Worm (Caenorhabditis elegans): ENCODE measurements around the gene malt-1.

malt-1 gene

DNA sequence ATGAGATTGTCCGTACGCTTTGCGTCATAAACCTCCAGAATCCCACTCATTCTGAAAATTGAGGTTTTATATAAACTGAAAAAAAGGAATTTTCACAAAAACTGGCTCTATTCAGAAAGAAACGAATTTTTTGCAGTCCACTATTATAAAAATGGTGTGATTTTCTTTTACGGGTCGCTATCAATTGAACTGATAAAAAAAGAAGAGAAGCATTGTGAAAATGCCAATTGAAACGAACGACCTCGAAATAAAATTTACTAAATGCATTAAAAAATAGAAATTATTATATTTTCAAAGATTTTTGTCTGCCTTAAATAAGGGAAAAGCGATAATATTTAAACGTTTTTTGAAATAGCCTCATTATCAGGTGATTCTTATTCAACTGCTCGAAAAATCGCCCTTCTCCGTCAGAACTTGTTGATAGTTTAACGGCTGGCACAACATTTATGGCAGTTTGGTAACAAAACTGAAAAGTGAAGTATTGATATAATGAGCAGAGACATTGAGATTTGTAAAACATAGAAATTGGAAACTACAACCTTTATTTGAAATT is 21.2 kb upstream of the malt-1 start, which contains the start of gene art-1:
art-1 (minus strand) TSS at position 51 of the 553 bp plus-strand sequence.
- TF ChIP-seq lin-13 (GFP tag; optimal IDR thresholded peaks at IDR 0.05), result peak; percentile 7
- no peak for TF ChIP-seq ztf-11 (tag; optimal IDR thresholded peaks at IDR 0.05)

ce11 chrII:6970515-6970914 is 19.4 kb upstream of the malt-1 start, which contains the start of gene C15F1.5:
C15F1.5 (minus strand) TSS chrII:6970615.
- no peak for TF ChIP-seq snpc-4 (tag; optimal IDR thresholded peaks at IDR 0.05)
- no peak for TF ChIP-seq nhr-10 (tag; optimal IDR thresholded peaks at IDR 0.05)
- no peak for TF ChIP-seq lsy-2 (tag; optimal IDR thresholded peaks at IDR 0.05)
- no peak for TF ChIP-seq lin-13 (GFP tag; optimal IDR thresholded peaks at IDR 0.05)
- no peak for TF ChIP-seq nhr-25 (tag; optimal IDR thresholded peaks at IDR 0.05)
- no peak for TF ChIP-seq nhr-77 (tag; optimal IDR thresholded peaks at IDR 0.05)
- TF ChIP-seq lin-11 (tag; optimal IDR thresholded peaks at IDR 0.05), result no peak
- no peak for TF ChIP-seq ZK546.5 (tag; optimal IDR thresholded peaks at IDR 0.05)
- no peak for TF ChIP-seq gmeb-1 (tag; optimal IDR thresholded peaks at IDR 0.05)
- TF ChIP-seq dmd-4 (tag; optimal IDR thresholded peaks at IDR 0.05), result no peak
- no peak for TF ChIP-seq ama-1 (optimal IDR thresholded peaks at IDR 0.05)

DNA sequence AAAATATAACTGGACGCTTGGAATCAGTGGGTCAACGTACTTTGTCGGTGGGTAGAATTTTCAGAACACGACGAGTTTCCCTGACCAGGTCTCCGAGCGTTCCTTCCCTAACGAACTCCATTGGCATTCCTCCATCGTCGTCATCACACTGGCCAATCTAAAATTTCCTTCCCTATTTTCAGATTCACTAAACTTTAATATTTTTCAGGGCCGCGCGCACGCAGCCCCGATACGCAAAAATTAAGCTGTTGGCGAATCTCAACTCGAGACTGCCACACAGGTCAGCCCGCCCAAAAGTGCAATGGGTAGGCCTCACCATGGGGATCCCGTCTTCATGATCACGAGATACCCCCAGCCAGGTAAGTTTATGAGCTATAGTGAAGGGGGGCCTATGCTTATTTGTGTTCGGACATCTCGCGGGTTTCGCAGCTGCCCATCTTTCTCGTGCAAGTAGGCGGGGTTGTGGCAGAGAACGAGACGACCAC is 17.1 kb upstream of the malt-1 start:
- TF ChIP-seq sem-4 (tag; optimal IDR thresholded peaks at IDR 0.05) (peak; percentile 59), mdl-1 (tag; optimal IDR thresholded peaks at IDR 0.05) (peak; percentile 66 to 76), nhr-25 (tag; optimal IDR thresholded peaks at IDR 0.05) (peak; percentile 41), egl-27 (tag; optimal IDR thresholded peaks at IDR 0.05) (peak; percentile 61), nhr-6 (tag; optimal IDR thresholded peaks at IDR 0.05) (peak; percentile 2), alr-1 (tag; optimal IDR thresholded peaks at IDR 0.05) (no peak), nhr-11 (tag; optimal IDR thresholded peaks at IDR 0.05) (no peak), ceh-82 (tag; optimal IDR thresholded peaks at IDR 0.05) (peak; percentile 14), crh-2 (tag; optimal IDR thresholded peaks at IDR 0.05) (peak; percentile 52), blmp-1 (tag; optimal IDR thresholded peaks at IDR 0.05; ENCODE audit: insufficient read depth) (no peak), ztf-4 (tag; optimal IDR thresholded peaks at IDR 0.05) (peak; percentile 41), unc-55 (GFP tag; optimal IDR thresholded peaks at IDR 0.05) (peak; percentile 24), zag-1 (tag; optimal IDR thresholded peaks at IDR 0.05) (peak; percentile 66), snpc-4 (tag; optimal IDR thresholded peaks at IDR 0.05) (peak; percentile 98), C34F6.9 (tag; optimal IDR thresholded peaks at IDR 0.05) (peak; percentile 67), nhr-129 (tag; optimal IDR thresholded peaks at IDR 0.05) (peak; percentile 70), Y55F3AM.14 (GFP tag; optimal IDR thresholded peaks at IDR 0.05) (peak; percentile 59), dmd-4 (tag; optimal IDR thresholded peaks at IDR 0.05) (no peak), lin-13 (GFP tag; optimal IDR thresholded peaks at IDR 0.05) (peak; percentile 60), gmeb-1 (tag; optimal IDR thresholded peaks at IDR 0.05) (peak; percentile 62), aly-2 (tag; optimal IDR thresholded peaks at IDR 0.05) (no peak), nhr-21 (tag; optimal IDR thresholded peaks at IDR 0.05) (peak; percentile 77), lsy-2 (tag; optimal IDR thresholded peaks at IDR 0.05) (peak; percentile 50 to 76), mab-5 (tag; optimal IDR thresholded peaks at IDR 0.05) (peak; percentile 41), fos-1 (tag; optimal IDR thresholded peaks at IDR 0.05) (peak; percentile 40), nhr-77 (tag; optimal IDR thresholded peaks at IDR 0.05) (peak; percentile 44), ztf-1 (GFP tag; conservative IDR thresholded peaks at IDR 0.05) (no peak), lin-39 (tag; optimal IDR thresholded peaks at IDR 0.05) (no peak), ZK546.5 (tag; optimal IDR thresholded peaks at IDR 0.05) (peak; percentile 8), elt-3 (tag; optimal IDR thresholded peaks at IDR 0.05) (no peak), elt-1 (tag; optimal IDR thresholded peaks at IDR 0.05) (no peak), lin-11 (tag; optimal IDR thresholded peaks at IDR 0.05) (no peak), ama-1 (optimal IDR thresholded peaks at IDR 0.05) (peak; percentile 95), F13H6.1 (tag; optimal IDR thresholded peaks at IDR 0.05) (peak; percentile 70), sma-9 (GFP tag; optimal IDR thresholded peaks at IDR 0.05) (peak; percentile 86), sma-9 (tag; optimal IDR thresholded peaks at IDR 0.05) (no peak), sma-3 (GFP tag; optimal IDR thresholded peaks at IDR 0.05) (peak; percentile 86), mbf-1 (tag; optimal IDR thresholded peaks at IDR 0.05) (no peak), ceh-16 (tag; optimal IDR thresholded peaks at IDR 0.05) (peak; percentile 38), R02D3.7 (tag; optimal IDR thresholded peaks at IDR 0.05) (peak; percentile 34)

Data from whole organism, L2 larva.